Fruit fly (Drosophila melanogaster) whole organism, adult: ENCODE results near the gene CG45487.

ENCODE experiments used
- CG7045 ChIP-seq: fragments of 200-800 bp; sonication (Bioruptor generic); optimal IDR thresholded peaks from 2 replicates; lab custom pipeline; 2017; ENCODE audit warnings: missing biosample characterization, mild to moderate bottlenecking, missing genetic modification characterization
- Clk ChIP-seq: fragments of 200-800 bp; sonication (Bioruptor generic); optimal IDR thresholded peaks from 2 replicates; lab custom pipeline; 2017; ENCODE audit warnings: missing biosample characterization, missing genetic modification characterization
- Crg-1 ChIP-seq: fragments of 200-800 bp; sonication (Bioruptor generic); optimal IDR thresholded peaks from 2 replicates; lab custom pipeline; 2016; ENCODE audit warnings: missing biosample characterization, missing genetic modification characterization

DNA sequence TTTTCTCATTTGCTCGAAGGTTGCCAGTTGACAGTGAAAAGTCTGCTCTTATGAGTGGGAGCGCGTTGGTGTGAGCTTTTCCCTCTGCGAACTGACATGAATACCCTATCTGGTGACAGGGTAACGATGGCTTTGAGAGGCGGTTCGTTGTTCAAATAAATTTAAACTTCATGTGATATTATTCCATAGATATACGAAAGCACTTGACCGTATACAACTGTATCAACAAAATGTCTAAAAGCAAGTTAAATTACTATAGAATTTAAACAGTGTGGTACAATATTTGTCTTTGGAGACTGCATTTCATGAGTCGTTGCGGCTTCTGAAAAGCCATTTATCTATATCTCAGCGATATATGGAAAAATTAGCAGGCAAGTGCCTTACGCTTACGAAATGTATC is 49.1 kb upstream of the CG45487 start:
- TF ChIP-seq Crg-1 (GFP tag; lab: Kevin White, UChicago): no peak
- no peak for TF ChIP-seq Clk (GFP tag; lab: Kevin White, UChicago)
- TF ChIP-seq CG7045 (GFP tag; lab: Kevin White, UChicago): no peak
